Worm (Caenorhabditis elegans) whole organism, late embryonic: ENCODE data around the gene sri-53.

ENCODE experiments used
- C08G9.2 ChIP-seq: sonication (generic microtip); optimal IDR thresholded peaks from 2 replicates; lab custom pipeline; 2016; ENCODE audit warnings: mild to moderate bottlenecking, missing genetic modification characterization, moderate library complexity, missing compliant biosample characterization
- F13H6.1 ChIP-seq: sonication (generic microtip); optimal IDR thresholded peaks from 2 replicates; lab custom pipeline; 2016; ENCODE audit warnings: missing genetic modification characterization, missing compliant biosample characterization
- ceh-14 ChIP-seq: sonication (generic microtip); optimal IDR thresholded peaks from 2 replicates; lab custom pipeline; 2016; ENCODE audit warnings: missing genotype, missing genetic modification characterization, missing compliant biosample characterization
- ceh-18 ChIP-seq: sonication (generic microtip); optimal IDR thresholded peaks from 2 replicates; lab custom pipeline; 2016; ENCODE audit warnings: missing genetic modification characterization, missing compliant biosample characterization
- ceh-19 ChIP-seq: fragments of 200-800 bp; sonication (Bioruptor generic); optimal IDR thresholded peaks from 2 replicates; lab custom pipeline; 2018; ENCODE audit warnings: mild to moderate bottlenecking, missing genetic modification characterization, missing compliant biosample characterization
- ceh-22 ChIP-seq: sonication (generic microtip); optimal IDR thresholded peaks from 2 replicates; lab custom pipeline; 2017; ENCODE audit warnings: missing biosample characterization, missing genetic modification characterization
- ceh-24 ChIP-seq: sonication (generic microtip); optimal IDR thresholded peaks from 2 replicates; lab custom pipeline; 2016; ENCODE audit warnings: mild to moderate bottlenecking, missing genetic modification characterization, missing compliant biosample characterization
- ceh-30 ChIP-seq: fragments of 150-350 bp; optimal IDR thresholded peaks from 2 replicates; lab custom pipeline; 2014; ENCODE audit warnings: missing biosample characterization, missing genetic modification characterization
- ceh-31 ChIP-seq: sonication (generic microtip); optimal IDR thresholded peaks from 2 replicates; lab custom pipeline; 2016; ENCODE audit warnings: missing genetic modification characterization, missing compliant biosample characterization
- ceh-45 ChIP-seq: fragments of 200-800 bp; sonication (Bioruptor generic); IDR thresholded peaks from 2 replicates; pipeline ENCODE4 v1.3.6; 2022; ENCODE audit warnings: missing genetic modification reagents, missing genetic modification characterization, missing compliant biosample characterization
- ceh-48 ChIP-seq: sonication (generic microtip); optimal IDR thresholded peaks from 2 replicates; lab custom pipeline; 2016; ENCODE audit warnings: missing genetic modification characterization, inconsistent platforms, missing compliant biosample characterization
- che-1 ChIP-seq: sonication (generic microtip); optimal IDR thresholded peaks from 2 replicates; lab custom pipeline; 2016; ENCODE audit warnings: mild to moderate bottlenecking, missing genetic modification characterization, missing compliant biosample characterization
- ets-4 ChIP-seq: sonication (generic microtip); optimal IDR thresholded peaks from 2 replicates; lab custom pipeline; 2016; ENCODE audit warnings: missing genetic modification characterization, missing compliant biosample characterization
- fax-1 ChIP-seq: sonication (generic microtip); optimal IDR thresholded peaks from 2 replicates; lab custom pipeline; 2016; ENCODE audit warnings: missing genotype, missing genetic modification characterization, missing compliant biosample characterization
- fkh-6 ChIP-seq: sonication (generic microtip); optimal IDR thresholded peaks from 2 replicates; lab custom pipeline; 2016; ENCODE audit warnings: missing genetic modification characterization, missing compliant biosample characterization
- gmeb-2 ChIP-seq: sonication (generic microtip); optimal IDR thresholded peaks from 2 replicates; lab custom pipeline; 2016; ENCODE audit warnings: missing genetic modification characterization, inconsistent platforms, missing compliant biosample characterization
- hlh-30 ChIP-seq: sonication (generic microtip); optimal IDR thresholded peaks from 2 replicates; lab custom pipeline; 2017; ENCODE audit warnings: antibody characterized with exemption, missing genetic modification characterization, missing compliant biosample characterization; ENCODE audit not compliant: insufficient read depth
- hlh-6 ChIP-seq: sonication (generic microtip); optimal IDR thresholded peaks from 2 replicates; lab custom pipeline; 2016; ENCODE audit warnings: missing genotype, missing genetic modification characterization, missing compliant biosample characterization
- hlh-8 ChIP-seq: sonication (generic microtip); optimal IDR thresholded peaks from 2 replicates; lab custom pipeline; 2016; ENCODE audit warnings: missing genotype, missing genetic modification characterization, missing compliant biosample characterization
- nhr-11 ChIP-seq: fragments of 150-350 bp; optimal IDR thresholded peaks from 2 replicates; lab custom pipeline; 2014; ENCODE audit warnings: missing biosample characterization, missing genetic modification characterization
- nhr-232 ChIP-seq: sonication (generic microtip); optimal IDR thresholded peaks from 2 replicates; lab custom pipeline; 2016; ENCODE audit warnings: missing genetic modification characterization, missing compliant biosample characterization
- odd-2 ChIP-seq: sonication (generic microtip); optimal IDR thresholded peaks from 2 replicates; lab custom pipeline; 2017; ENCODE audit warnings: antibody characterized with exemption, mild to moderate bottlenecking, missing genetic modification characterization, missing compliant biosample characterization
- pag-3 ChIP-seq: sonication (generic microtip); optimal IDR thresholded peaks from 2 replicates; lab custom pipeline; 2016; ENCODE audit warnings: missing compliant biosample characterization, missing genetic modification characterization, borderline replicate concordance
- pha-4 ChIP-seq: fragments of 150-350 bp; optimal IDR thresholded peaks from 2 replicates; lab custom pipeline; 2018; ENCODE audit warnings: missing biosample characterization, missing genetic modification reagents, missing genetic modification characterization
- sox-2 ChIP-seq: fragments of 200-800 bp; sonication (Bioruptor generic); IDR thresholded peaks from 2 replicates; pipeline ENCODE4 v1.3.6; 2022; ENCODE audit warnings: missing genetic modification reagents, missing genetic modification characterization, missing compliant biosample characterization
- sox-4 ChIP-seq: sonication (generic microtip); optimal IDR thresholded peaks from 2 replicates; lab custom pipeline; 2017; ENCODE audit warnings: mild to moderate bottlenecking, missing genetic modification characterization, inconsistent platforms, missing compliant biosample characterization
- syd-9 ChIP-seq: sonication (generic microtip); optimal IDR thresholded peaks from 2 replicates; lab custom pipeline; 2016; ENCODE audit warnings: mild to moderate bottlenecking, missing genetic modification characterization, moderate library complexity, missing compliant biosample characterization
- tbx-7 ChIP-seq: sonication (generic microtip); optimal IDR thresholded peaks from 2 replicates; lab custom pipeline; 2016; ENCODE audit warnings: missing genotype, missing genetic modification characterization, missing compliant biosample characterization
- ttx-3 ChIP-seq: sonication (generic microtip); optimal IDR thresholded peaks from 2 replicates; lab custom pipeline; 2016; ENCODE audit warnings: missing genetic modification reagents, missing genetic modification characterization, missing compliant biosample characterization
- unc-3 ChIP-seq, 2 experiments: fragments of 200-800 bp in 1 of 2; sonication (Bioruptor generic) in 1 of 2; sonication (generic microtip) in 1 of 2; conservative IDR thresholded peaks in 1 of 2; optimal IDR thresholded peaks in 1 of 2; 2 replicates each; pipeline versions ENCODE4 v1.3.6 to Lab custom; 2016 to 2022; ENCODE audit warnings: missing compliant biosample characterization in 2 of 2, missing genetic modification characterization in 2 of 2, missing genetic modification reagents in 1 of 2
- unc-55 ChIP-seq: sonication (generic microtip); optimal IDR thresholded peaks from 2 replicates; lab custom pipeline; 2017; ENCODE audit warnings: missing biosample characterization, missing genetic modification reagents, missing genetic modification characterization
- zip-5 ChIP-seq: sonication (generic microtip); optimal IDR thresholded peaks from 2 replicates; lab custom pipeline; 2016; ENCODE audit warnings: missing genetic modification characterization, missing compliant biosample characterization

sri-53 gene

DNA sequence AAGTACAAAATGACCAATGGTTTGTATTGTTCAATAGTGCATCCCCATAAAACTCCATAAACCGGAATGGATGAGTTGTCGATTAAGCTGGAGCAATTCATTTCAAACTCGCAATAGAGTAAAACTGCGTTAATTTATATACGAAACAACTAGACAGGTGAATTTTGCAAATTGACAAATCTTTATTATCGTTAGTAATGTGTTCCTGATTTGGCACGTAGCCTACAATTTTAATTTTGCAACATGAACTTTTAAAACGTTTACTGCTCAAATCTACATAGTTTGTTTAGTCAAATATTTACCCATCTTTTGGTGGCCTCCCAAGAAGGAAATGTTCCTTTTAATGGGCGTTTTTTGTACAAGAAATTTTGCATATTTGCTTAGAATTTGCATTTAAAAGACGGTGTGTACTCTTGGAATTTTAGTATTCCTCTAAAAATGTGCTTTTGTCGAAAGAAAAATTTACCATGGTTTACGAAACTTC is 34.7 kb upstream of the sri-53 start, which contains the start of the genes srz-67 and C17F4.11:
Gene srz-67 (minus strand): TSS at position 101 of the 484 bp plus-strand sequence.
Gene C17F4.11 (plus strand): TSS at position 434 of the 484 bp plus-strand sequence.
- no peak for TF ChIP-seq ceh-31 (tag; lab: Kevin White, UChicago)
- no peak for TF ChIP-seq ceh-24
- no peak for TF ChIP-seq odd-2 (tag; lab: Kevin White, UChicago)
- no peak for TF ChIP-seq ceh-30 (tag; lab: Kevin White, UChicago)
- no peak for TF ChIP-seq ceh-14
- no peak for TF ChIP-seq hlh-8 (tag; lab: Kevin White, UChicago)
- TF ChIP-seq tbx-7 (tag; lab: Kevin White, UChicago) = no peak
- no peak for TF ChIP-seq ceh-48 (tag; lab: Kevin White, UChicago)
- TF ChIP-seq fax-1 (tag; lab: Kevin White, UChicago) = no peak
- no peak for TF ChIP-seq unc-3 (GFP tag; conservative IDR thresholded peaks at IDR 0.05; lab: Robert Waterston, UW)
- TF ChIP-seq unc-3 (tag; optimal IDR thresholded peaks at IDR 0.05; lab: Kevin White, UChicago) = no peak
- TF ChIP-seq pha-4 (tag; lab: Kevin White, UChicago) = no peak

DNA sequence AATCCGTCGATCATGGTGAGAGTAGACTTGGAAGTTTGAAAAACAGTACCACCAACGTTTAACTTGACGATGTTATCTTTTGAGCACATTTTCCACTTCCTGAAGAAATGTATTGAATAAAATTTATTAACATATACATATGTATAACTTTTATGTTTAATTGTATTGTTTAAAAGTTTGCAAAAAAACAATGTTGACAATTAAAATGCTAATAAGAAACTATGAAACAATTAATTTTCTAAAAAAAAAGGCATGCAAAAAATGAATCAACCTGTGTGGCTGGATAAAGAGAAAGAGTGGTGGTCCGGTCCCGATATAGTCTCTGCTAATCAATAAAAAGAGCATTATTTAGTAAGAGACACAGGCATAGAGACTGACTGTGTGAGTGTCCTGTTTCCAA is 32.3 kb upstream of the sri-53 start, which contains the start of gene C17F4.8:
Gene C17F4.8 (minus strand): TSS at position 101 of the 400 bp plus-strand sequence.
- TF ChIP-seq ceh-18 (no peak), C08G9.2 (tag; lab: Kevin White, UChicago) (no peak), ceh-19 (GFP tag; lab: Kevin White, UChicago) (no peak), hlh-6 (no peak), syd-9 (tag; lab: Kevin White, UChicago) (no peak), ceh-24 (no peak), ceh-45 (GFP tag; lab: Robert Waterston, UW) (no peak), nhr-11 (tag; lab: Kevin White, UChicago) (no peak), sox-4 (tag; lab: Kevin White, UChicago) (no peak), zip-5 (tag; lab: Kevin White, UChicago) (no peak), pag-3 (tag; lab: Kevin White, UChicago) (no peak), ceh-22 (no peak), gmeb-2 (tag; lab: Kevin White, UChicago) (no peak), sox-2 (GFP tag; lab: Robert Waterston, UW) (no peak), odd-2 (tag; lab: Kevin White, UChicago) (no peak), ceh-14 (no peak), ets-4 (tag; lab: Kevin White, UChicago) (no peak), fkh-6 (tag; lab: Kevin White, UChicago) (no peak), nhr-232 (tag; lab: Kevin White, UChicago) (no peak), ttx-3 (tag; lab: Kevin White, UChicago) (no peak)

DNA sequence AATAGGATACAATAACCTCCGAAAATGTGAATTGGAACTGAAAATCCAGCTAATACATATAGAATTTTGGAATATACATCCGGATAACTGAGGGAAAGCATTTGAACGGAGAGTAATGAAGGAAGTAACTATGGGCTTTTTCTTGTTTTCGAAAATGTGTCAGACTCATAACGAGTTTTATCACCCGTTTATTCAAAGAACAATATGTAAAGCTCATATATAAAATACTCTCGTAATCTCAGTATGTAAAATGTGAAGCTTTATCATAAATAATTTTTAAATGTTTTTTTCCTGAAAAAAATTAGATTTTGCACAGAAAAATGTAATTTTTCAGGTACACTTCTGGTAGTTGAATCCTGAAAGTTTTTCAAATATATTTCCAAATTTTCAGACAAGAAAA is 28.0 kb upstream of the sri-53 start, which contains the start of gene srh-297:
Gene srh-297 (minus strand): TSS at position 101 of the 400 bp plus-strand sequence.
- TF ChIP-seq C08G9.2 (tag; lab: Kevin White, UChicago) (no peak), hlh-30 (tag; lab: Kevin White, UChicago) (no peak), F13H6.1 (tag; lab: Kevin White, UChicago) (no peak), sox-2 (GFP tag; lab: Robert Waterston, UW) (no peak), unc-55 (GFP tag; lab: Kevin White, UChicago) (no peak), odd-2 (tag; lab: Kevin White, UChicago) (no peak), che-1 (no peak)

DNA sequence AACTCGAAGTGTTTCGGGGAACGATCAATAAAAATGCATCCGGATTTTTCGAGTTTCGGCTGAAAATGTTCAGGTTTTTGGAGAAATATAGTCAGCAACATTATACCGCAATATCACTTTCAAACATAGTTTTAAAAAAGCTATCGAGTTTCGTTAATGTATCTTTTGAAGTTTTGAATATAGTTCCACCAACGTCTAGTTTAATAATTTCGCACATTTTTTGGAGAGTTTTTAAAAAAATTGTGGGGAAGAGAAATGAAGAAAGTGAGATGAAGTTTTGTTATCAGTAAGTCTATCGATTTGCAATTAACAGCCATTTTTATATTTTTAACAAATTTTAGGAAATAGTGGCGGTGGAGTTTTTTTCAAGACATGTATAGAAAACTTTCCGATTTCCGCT is 23.4 kb upstream of the sri-53 start, which contains the start of gene ZC239.17:
Gene ZC239.17 (minus strand): TSS at position 101 of the 400 bp plus-strand sequence.
- no peak for TF ChIP-seq ceh-19 (GFP tag; lab: Kevin White, UChicago)
- TF ChIP-seq, all 69 proteins: peak for 0

DNA sequence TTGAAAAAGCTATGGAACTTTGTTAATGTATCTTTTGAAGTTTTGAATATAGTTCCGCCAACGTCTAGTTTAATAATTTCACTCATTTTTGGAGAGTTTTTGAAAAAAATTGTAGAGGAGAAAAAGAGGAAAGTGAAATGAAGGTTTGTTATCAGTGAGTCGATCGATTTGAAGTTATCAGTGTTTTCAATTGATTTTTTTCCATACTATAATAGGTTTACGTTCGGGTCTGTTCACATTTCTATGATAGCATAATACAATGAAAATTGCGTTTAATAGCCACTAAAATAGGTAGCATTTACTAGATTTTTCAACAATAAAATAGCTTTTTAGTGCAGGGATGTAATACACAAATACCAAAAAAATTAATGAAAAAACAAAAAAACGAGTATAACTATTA is 22.8 kb upstream of the sri-53 start, which contains the start of gene ZC239.16:
Gene ZC239.16 (minus strand): TSS at position 120 of the 400 bp plus-strand sequence.
- no peak for TF ChIP-seq hlh-30 (tag; lab: Kevin White, UChicago)
- no peak for TF ChIP-seq ceh-45 (GFP tag; lab: Robert Waterston, UW)
